Fruit fly (Drosophila melanogaster): ENCODE measurements around the gene Dab.

Dab gene

dm6 chr3L:16750750-16751149, 38.8 kb downstream of the Dab start:
- no peak for TF ChIP-seq Abd-B (GFP tag; optimal IDR thresholded peaks at IDR 0.05)
- TF ChIP-seq Rel (GFP tag; optimal IDR thresholded peaks at IDR 0.05): no peak
- TF ChIP-seq Rel (tag; optimal IDR thresholded peaks at IDR 0.05): no peak
- peak; percentile 26 for TF ChIP-seq pan (optimal IDR thresholded peaks at IDR 0.05)

DNA sequence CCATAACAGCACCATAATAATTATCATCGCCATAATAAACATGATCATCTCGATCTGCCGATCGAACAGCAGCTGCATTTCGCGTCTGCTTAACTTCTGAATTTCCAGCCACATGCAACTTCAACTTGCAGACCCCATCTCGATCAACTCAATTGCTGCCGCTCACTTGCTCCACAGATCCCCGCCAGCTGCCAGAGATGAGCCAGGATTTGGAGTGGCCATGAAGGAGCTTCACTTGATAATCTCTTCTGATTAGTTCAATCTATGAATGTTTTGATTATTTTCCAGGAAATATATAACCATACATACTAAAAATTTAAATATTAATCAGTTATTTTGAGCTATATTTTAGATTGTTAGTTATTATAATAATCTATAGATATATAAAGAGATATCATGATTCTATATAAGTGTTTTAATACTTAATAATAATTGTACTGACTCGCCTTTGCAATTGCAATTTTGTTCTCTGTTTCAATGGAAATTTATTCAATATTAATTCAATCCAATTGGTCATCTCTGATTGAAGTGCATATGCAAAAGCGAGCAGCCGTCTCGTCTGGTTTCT, 39.6 kb downstream of the Dab start:
- TF ChIP-seq h (GFP tag; optimal IDR thresholded peaks at IDR 0.05) (no peak), HLH106 (tag; optimal IDR thresholded peaks at IDR 0.05) (no peak), fru (GFP tag; optimal IDR thresholded peaks at IDR 0.05) (no peak), dmrt93B (GFP tag; optimal IDR thresholded peaks at IDR 0.05) (no peak), Abd-B (GFP tag; optimal IDR thresholded peaks at IDR 0.05) (no peak), usp (GFP tag; optimal IDR thresholded peaks at IDR 0.05) (no peak), Sp1 (GFP tag; optimal IDR thresholded peaks at IDR 0.05) (no peak), dsf (GFP tag; optimal IDR thresholded peaks at IDR 0.05; ENCODE audit: borderline replicate concordance) (no peak), Jra (GFP tag; optimal IDR thresholded peaks at IDR 0.05) (no peak), sv (GFP tag; optimal IDR thresholded peaks at IDR 0.05) (no peak), ey (GFP tag; optimal IDR thresholded peaks at IDR 0.05) (no peak)

dm6 chr3L:16752402-16753096, 40.6 kb downstream of the Dab start:
- TF ChIP-seq dmrt93B (GFP tag; optimal IDR thresholded peaks at IDR 0.05) (no peak), foxo (GFP tag; optimal IDR thresholded peaks at IDR 0.05) (peak in 1 of 2 experiments; percentile 6), woc (GFP tag; optimal IDR thresholded peaks at IDR 0.05) (no peak), usp (GFP tag; optimal IDR thresholded peaks at IDR 0.05) (no peak), rgr (GFP tag; optimal IDR thresholded peaks at IDR 0.05) (no peak), psq (GFP tag; optimal IDR thresholded peaks at IDR 0.05) (no peak), N (GFP tag; optimal IDR thresholded peaks at IDR 0.05) (no peak), Hr83 (GFP tag; optimal IDR thresholded peaks at IDR 0.05; ENCODE audit: poor library complexity, severe bottlenecking) (no peak), CrebA (GFP tag; optimal IDR thresholded peaks at IDR 0.05; ENCODE audit: borderline replicate concordance) (no peak), Dif (GFP tag; optimal IDR thresholded peaks at IDR 0.05; ENCODE audit: partially characterized antibody) (no peak), Hr78 (GFP tag; optimal IDR thresholded peaks at IDR 0.05) (no peak), Jra (GFP tag; optimal IDR thresholded peaks at IDR 0.05) (no peak), br (GFP tag; optimal IDR thresholded peaks at IDR 0.05) (peak; percentile 3), lola (GFP tag; optimal IDR thresholded peaks at IDR 0.05) (no peak), sv (GFP tag; optimal IDR thresholded peaks at IDR 0.05) (no peak), ey (GFP tag; optimal IDR thresholded peaks at IDR 0.05) (no peak), Mio (GFP tag; optimal IDR thresholded peaks at IDR 0.05) (no peak), GATAd (GFP tag; optimal IDR thresholded peaks at IDR 0.05) (no peak), CG9705 (GFP tag; optimal IDR thresholded peaks at IDR 0.05) (no peak), Vsx2 (GFP tag; optimal IDR thresholded peaks at IDR 0.05; ENCODE audit: partially characterized antibody) (no peak), brk (GFP tag; optimal IDR thresholded peaks at IDR 0.05) (no peak), pan (optimal IDR thresholded peaks at IDR 0.05) (no peak), sage (GFP tag; optimal IDR thresholded peaks at IDR 0.05) (no peak), dl (GFP tag; optimal IDR thresholded peaks at IDR 0.05; ENCODE audit: insufficient read depth in 1 of 2, partially characterized antibody in 2 of 2) (no peak), jim (GFP tag; optimal IDR thresholded peaks at IDR 0.05) (no peak), Rel (GFP tag; optimal IDR thresholded peaks at IDR 0.05) (no peak), Rel (tag; optimal IDR thresholded peaks at IDR 0.05) (no peak), Hnf4 (GFP tag; optimal IDR thresholded peaks at IDR 0.05) (no peak), Abd-B (GFP tag; optimal IDR thresholded peaks at IDR 0.05) (no peak), dsf (GFP tag; optimal IDR thresholded peaks at IDR 0.05; ENCODE audit: borderline replicate concordance) (no peak), fru (GFP tag; optimal IDR thresholded peaks at IDR 0.05) (peak; percentile 10), Myc (optimal IDR thresholded peaks at IDR 0.05) (no peak), h (GFP tag; optimal IDR thresholded peaks at IDR 0.05) (peak; percentile 9)
